Worm (Caenorhabditis elegans): ENCODE measurements around the gene Y97E10C.1.

Gene Y97E10C.1

ce11 chrV:7744068-7744467, 15.4 kb downstream of the Y97E10C.1 start:
- TF ChIP-seq ceh-16 (tag; optimal IDR thresholded peaks at IDR 0.05) = no peak
- TF ChIP-seq elt-2 (tag; optimal IDR thresholded peaks at IDR 0.05) = peak; percentile 98

DNA sequence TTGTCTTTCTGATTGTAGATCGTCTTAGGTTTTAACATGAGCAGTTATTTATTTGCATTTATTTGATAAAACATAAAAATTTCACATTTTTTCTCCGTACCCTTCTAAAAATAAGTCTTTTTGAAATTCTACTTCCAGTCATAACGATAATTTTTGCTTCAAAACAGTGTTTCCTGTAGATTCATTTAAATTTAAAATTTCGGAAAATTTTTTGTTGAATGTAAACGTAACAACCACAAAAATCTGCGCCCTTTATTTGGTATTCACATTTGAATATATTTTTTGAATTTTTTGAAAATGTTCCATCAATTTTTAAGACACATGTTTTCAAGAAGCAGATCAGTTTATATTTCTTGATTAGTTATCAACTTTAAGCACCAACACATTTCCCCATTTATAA, 16.7 kb downstream of the Y97E10C.1 start:
- TF ChIP-seq pqm-1 (tag; optimal IDR thresholded peaks at IDR 0.05) (no peak), lsy-12 (tag; optimal IDR thresholded peaks at IDR 0.05) (no peak), fos-1 (tag; optimal IDR thresholded peaks at IDR 0.05) (no peak), sea-2 (GFP tag; optimal IDR thresholded peaks at IDR 0.05) (no peak), egl-27 (tag; optimal IDR thresholded peaks at IDR 0.05) (no peak), aly-2 (tag; optimal IDR thresholded peaks at IDR 0.05) (no peak), hmg-11 (tag; optimal IDR thresholded peaks at IDR 0.05) (no peak), mml-1 (tag; optimal IDR thresholded peaks at IDR 0.05) (no peak), egl-5 (tag; optimal IDR thresholded peaks at IDR 0.05) (no peak), zag-1 (tag; optimal IDR thresholded peaks at IDR 0.05) (no peak), elt-1 (tag; optimal IDR thresholded peaks at IDR 0.05) (no peak), jun-1 (tag; optimal IDR thresholded peaks at IDR 0.05) (no peak), tbx-2 (tag; optimal IDR thresholded peaks at IDR 0.05) (no peak), nhr-67 (tag; optimal IDR thresholded peaks at IDR 0.05) (no peak), ztf-11 (tag; optimal IDR thresholded peaks at IDR 0.05) (no peak), lin-15B (tag; optimal IDR thresholded peaks at IDR 0.05) (no peak)

DNA sequence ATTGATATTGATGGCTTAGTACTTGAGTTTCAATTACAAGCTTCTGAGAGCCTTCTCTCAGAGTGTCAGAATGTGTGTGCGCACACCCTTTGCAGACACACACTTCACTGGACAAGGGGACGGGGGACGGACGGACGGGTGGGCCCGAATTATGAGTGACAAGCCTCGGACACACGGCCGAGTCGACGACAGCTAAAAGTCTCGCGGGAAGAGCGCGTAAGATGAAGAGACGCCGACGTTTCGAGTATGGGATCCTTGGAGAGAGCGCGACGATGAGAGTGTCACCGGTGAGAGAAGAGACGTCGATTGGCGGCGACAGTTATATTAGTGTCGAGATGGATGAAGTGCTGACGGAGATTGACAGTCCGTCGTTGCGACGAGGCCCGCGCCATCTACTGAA, 17.2 kb downstream of the Y97E10C.1 start:
- TF ChIP-seq snpc-4 (tag; optimal IDR thresholded peaks at IDR 0.05) = no peak
- TF ChIP-seq ama-1 (optimal IDR thresholded peaks at IDR 0.05) = no peak
- peak; percentile 63 for TF ChIP-seq unc-62 (GFP tag; optimal IDR thresholded peaks at IDR 0.05)

ce11 chrV:7747132-7747531, 18.5 kb downstream of the Y97E10C.1 start:
- TF ChIP-seq ceh-82 (tag; optimal IDR thresholded peaks at IDR 0.05) (no peak), ama-1 (optimal IDR thresholded peaks at IDR 0.05) (no peak), unc-62 (GFP tag; optimal IDR thresholded peaks at IDR 0.05) (no peak), elt-1 (tag; optimal IDR thresholded peaks at IDR 0.05) (no peak)

DNA sequence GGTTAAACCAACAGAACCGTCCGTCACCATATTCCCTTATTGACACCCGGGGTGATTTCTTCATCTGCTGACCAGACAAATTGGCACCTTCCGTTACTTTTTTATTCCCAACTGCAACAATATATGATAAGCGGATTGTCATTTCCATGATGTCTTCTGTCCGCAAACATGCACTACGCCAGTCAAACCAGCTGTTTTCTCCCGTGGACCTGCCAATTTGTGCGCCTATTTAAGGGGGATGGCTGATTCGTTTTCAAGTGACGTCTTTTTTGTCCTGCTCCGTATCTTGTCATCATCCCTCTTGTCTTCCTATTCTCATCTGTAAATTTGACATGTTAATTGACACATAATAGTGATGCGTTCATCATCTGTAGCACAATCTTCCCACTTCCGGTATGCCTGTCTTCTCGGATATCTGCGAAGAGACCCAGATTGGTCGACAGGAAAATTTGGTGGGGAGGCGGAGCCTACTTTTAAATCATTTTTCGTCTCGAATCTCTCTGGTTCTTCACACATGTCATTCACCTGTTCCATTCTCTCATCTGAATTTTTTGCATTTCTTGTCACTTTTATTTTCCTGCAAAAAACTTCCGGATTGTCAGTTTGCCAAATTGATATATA, 19.4 kb downstream of the Y97E10C.1 start:
- no peak for TF ChIP-seq sea-2 (GFP tag; optimal IDR thresholded peaks at IDR 0.05)
- TF ChIP-seq nhr-237 (tag; optimal IDR thresholded peaks at IDR 0.05) = no peak
- no peak for TF ChIP-seq ceh-9 (tag; optimal IDR thresholded peaks at IDR 0.05)
- TF ChIP-seq pha-4 (tag; optimal IDR thresholded peaks at IDR 0.05) = no peak
- TF ChIP-seq snpc-4 (tag; optimal IDR thresholded peaks at IDR 0.05) = no peak
- no peak for TF ChIP-seq nhr-25 (tag; optimal IDR thresholded peaks at IDR 0.05)
- no peak for TF ChIP-seq lin-39 (tag; optimal IDR thresholded peaks at IDR 0.05)
- no peak for TF ChIP-seq fos-1 (tag; optimal IDR thresholded peaks at IDR 0.05)
- no peak for TF ChIP-seq fkh-2 (tag; optimal IDR thresholded peaks at IDR 0.05)
- no peak for TF ChIP-seq jun-1 (tag; optimal IDR thresholded peaks at IDR 0.05)
- TF ChIP-seq tbx-2 (tag; optimal IDR thresholded peaks at IDR 0.05) = no peak
- TF ChIP-seq egl-27 (tag; optimal IDR thresholded peaks at IDR 0.05) = no peak
- TF ChIP-seq unc-62 (GFP tag; optimal IDR thresholded peaks at IDR 0.05) = no peak
- no peak for TF ChIP-seq nhr-28 (tag; optimal IDR thresholded peaks at IDR 0.05)
- TF ChIP-seq ceh-28 (tag; optimal IDR thresholded peaks at IDR 0.05) = no peak
- TF ChIP-seq pqm-1 (tag; optimal IDR thresholded peaks at IDR 0.05) = no peak

- TF ChIP-seq lsy-12 (tag; optimal IDR thresholded peaks at IDR 0.05) (no peak), lin-39 (tag; optimal IDR thresholded peaks at IDR 0.05) (no peak), lin-15B (tag; optimal IDR thresholded peaks at IDR 0.05) (no peak), jun-1 (tag; optimal IDR thresholded peaks at IDR 0.05) (no peak), ama-1 (optimal IDR thresholded peaks at IDR 0.05) (no peak)
Observed at ce11 chrV:7749708-7750107, 21.0 kb downstream of the Y97E10C.1 start.

DNA sequence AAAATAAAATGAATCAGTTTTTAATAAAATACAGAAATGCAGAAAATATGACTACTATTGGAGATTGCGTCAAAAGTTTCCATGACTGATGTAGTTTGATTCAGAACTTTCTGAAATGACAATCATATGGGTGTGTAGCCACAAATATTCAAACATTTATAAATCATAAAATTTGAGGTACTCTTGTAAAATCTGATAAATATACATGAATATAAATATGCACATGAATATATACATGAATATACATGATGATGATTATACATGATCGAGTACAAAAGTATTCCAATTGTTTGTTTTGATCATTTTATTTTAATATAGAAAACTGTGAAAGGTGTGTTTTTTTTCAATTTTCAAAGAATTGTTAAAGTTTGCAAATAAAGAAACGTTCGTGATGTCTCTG, 25.9 kb downstream of the Y97E10C.1 start, which contains the start of gene T05B11.4:
Gene T05B11.4, minus strand, starts transcription at position 101 of the 400 bp plus-strand sequence.
- TF ChIP-seq nhr-43 (tag; optimal IDR thresholded peaks at IDR 0.05; ENCODE audit: poor library complexity, severe bottlenecking) = no peak
- TF ChIP-seq ceh-9 (tag; optimal IDR thresholded peaks at IDR 0.05) = no peak
- TF ChIP-seq nhr-67 (tag; optimal IDR thresholded peaks at IDR 0.05) = no peak
- no peak for TF ChIP-seq nhr-237 (tag; optimal IDR thresholded peaks at IDR 0.05)
- no peak for TF ChIP-seq nhr-23 (tag; optimal IDR thresholded peaks at IDR 0.05)
- TF ChIP-seq tbx-2 (tag; optimal IDR thresholded peaks at IDR 0.05) = no peak
- no peak for TF ChIP-seq fkh-10 (GFP tag; optimal IDR thresholded peaks at IDR 0.05)
- no peak for TF ChIP-seq lin-39 (tag; optimal IDR thresholded peaks at IDR 0.05)
- no peak for TF ChIP-seq ztf-4 (tag; optimal IDR thresholded peaks at IDR 0.05)
- no peak for TF ChIP-seq sea-2 (GFP tag; optimal IDR thresholded peaks at IDR 0.05)
- no peak for TF ChIP-seq nhr-11 (tag; optimal IDR thresholded peaks at IDR 0.05)
- no peak for TF ChIP-seq nhr-25 (tag; optimal IDR thresholded peaks at IDR 0.05)
- TF ChIP-seq nhr-12 (tag; optimal IDR thresholded peaks at IDR 0.05) = no peak
- TF ChIP-seq R02D3.7 (tag; optimal IDR thresholded peaks at IDR 0.05) = no peak
